Worm (Caenorhabditis elegans): ENCODE data around the gene C23H3.2.

Gene C23H3.2

DNA sequence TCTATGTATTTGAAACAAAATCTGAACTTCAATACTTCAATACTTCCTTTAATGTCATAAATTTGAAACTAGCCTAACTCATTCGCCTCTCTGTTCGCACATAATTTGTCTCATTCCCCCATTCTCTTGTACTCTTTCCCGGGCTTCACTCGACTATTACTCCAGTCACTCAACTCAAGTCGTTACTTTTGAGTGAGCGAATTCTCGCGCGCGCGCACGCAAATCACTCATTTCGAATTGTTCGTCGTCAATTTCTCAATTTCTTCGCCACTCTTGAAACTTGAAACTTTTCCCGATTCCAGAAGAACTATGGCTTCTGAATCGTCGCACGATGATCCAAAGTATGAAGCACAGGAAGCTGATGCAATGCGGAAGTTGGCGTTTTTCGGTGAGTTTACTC is 43.1 kb downstream of the C23H3.2 start, which contains the start of gene col-68:
Gene col-68 (plus strand): TSS at position 301 of the 400 bp plus-strand sequence.
- TF ChIP-seq ceh-32 (tag; optimal IDR thresholded peaks at IDR 0.05; ENCODE audit: poor library complexity), result no peak
- no peak for TF ChIP-seq nhr-77 (tag; optimal IDR thresholded peaks at IDR 0.05)
- TF ChIP-seq R02D3.7 (tag; optimal IDR thresholded peaks at IDR 0.05), result no peak
- TF ChIP-seq lin-39 (tag; optimal IDR thresholded peaks at IDR 0.05), result no peak
- TF ChIP-seq aha-1 (tag), result no peak
- TF ChIP-seq aly-2 (tag; optimal IDR thresholded peaks at IDR 0.05), result no peak
- no peak for TF ChIP-seq dmd-6 (GFP tag; IDR thresholded peaks at IDR 0.05)
- TF ChIP-seq cey-2 (tag; optimal IDR thresholded peaks at IDR 0.05; ENCODE audit: borderline replicate concordance, insufficient read depth), result no peak
- no peak for TF ChIP-seq mxl-2 (GFP tag; conservative IDR thresholded peaks at IDR 0.05)

DNA sequence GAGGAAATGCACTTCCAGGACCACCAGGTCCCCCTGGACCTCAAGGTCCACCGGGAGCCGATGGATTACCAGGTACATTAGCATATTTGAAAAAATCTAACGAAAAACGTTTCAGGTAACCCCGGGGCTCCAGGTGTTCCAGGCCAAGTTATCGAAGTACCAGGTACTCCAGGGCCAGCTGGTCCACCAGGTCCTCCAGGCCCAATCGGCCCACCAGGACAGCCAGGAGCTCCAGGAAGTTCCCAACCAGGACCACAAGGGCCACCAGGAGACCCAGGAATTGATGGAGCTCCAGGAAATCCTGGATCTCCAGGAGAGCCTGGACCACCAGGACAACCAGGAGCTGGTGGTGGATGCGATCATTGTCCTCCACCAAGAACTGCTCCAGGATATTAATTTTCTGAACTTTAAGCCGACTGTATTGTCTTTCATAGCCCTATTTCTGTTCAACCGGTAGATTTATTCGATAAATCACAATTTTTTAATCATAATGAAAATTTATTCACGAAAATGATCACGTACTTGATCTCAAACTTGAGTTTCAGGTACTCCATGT is 44.3 kb downstream of the C23H3.2 start:
- TF ChIP-seq set-16 (GFP tag; IDR thresholded peaks at IDR 0.05), result peak; percentile 83
- no peak for TF ChIP-seq snpc-4 (tag; optimal IDR thresholded peaks at IDR 0.05)
- peak in 1 of 2 experiments; percentile 93 for TF ChIP-seq unc-62 (GFP tag; optimal IDR thresholded peaks at IDR 0.05 in 1 of 2)
- no peak for TF ChIP-seq unc-62 (tag; optimal IDR thresholded peaks at IDR 0.05)
- peak; percentile 56; the same call in 1 of the 2 replicates for TF ChIP-seq egl-43 (GFP tag; IDR thresholded peaks at IDR 0.05)

DNA sequence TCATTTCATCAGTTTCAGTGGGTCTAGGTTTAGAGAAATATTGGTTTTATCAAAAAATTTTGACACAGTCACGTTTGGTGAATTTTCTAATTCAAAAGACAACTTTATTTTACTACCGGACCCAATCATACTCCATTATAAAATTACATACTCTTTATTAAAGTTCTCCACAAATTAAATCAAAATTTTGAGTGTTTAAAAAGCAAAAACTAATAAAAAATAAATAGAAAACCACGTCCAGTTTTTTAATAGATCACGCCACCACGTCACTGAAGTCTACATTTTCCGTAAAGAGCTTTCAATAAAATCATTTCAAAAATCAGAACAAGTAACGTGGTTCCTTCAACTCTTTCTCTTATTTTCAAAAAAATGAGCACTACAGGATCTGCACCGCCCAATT is 44.8 kb downstream of the C23H3.2 start, which contains the start of gene txt-1:
Gene txt-1 (plus strand): TSS at position 301 of the 400 bp plus-strand sequence.
- TF ChIP-seq arid-1 (GFP tag; conservative IDR thresholded peaks at IDR 0.05) (no peak), ZK337.2 (GFP tag; IDR thresholded peaks at IDR 0.05) (no peak), ama-1 (optimal IDR thresholded peaks at IDR 0.05) (no peak), snpc-4 (tag; optimal IDR thresholded peaks at IDR 0.05) (no peak), lim-7 (GFP tag; IDR thresholded peaks at IDR 0.05) (no peak), lsy-2 (tag; optimal IDR thresholded peaks at IDR 0.05) (no peak)

DNA sequence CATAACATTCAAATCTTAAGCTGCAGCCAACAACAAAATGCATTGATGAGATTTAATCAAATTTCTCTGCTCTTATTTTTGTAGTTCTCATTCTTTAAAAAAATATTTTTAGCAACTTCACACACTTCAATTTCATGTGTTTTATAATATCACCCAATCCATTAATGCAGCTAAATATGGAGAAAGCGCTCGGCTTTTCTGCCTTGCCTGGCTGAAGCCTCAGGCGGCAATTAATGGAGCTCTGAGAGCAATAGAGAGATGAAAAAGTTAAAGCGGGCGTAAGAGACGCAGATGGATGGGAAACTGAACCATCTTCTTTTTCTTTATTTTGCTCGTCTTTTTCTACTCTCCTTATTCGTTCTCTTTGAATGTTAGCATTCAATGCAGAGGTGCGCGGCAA is 46.6 kb downstream of the C23H3.2 start:
- TF ChIP-seq set-16 (GFP tag; IDR thresholded peaks at IDR 0.05) (no peak), nhr-11 (tag; optimal IDR thresholded peaks at IDR 0.05) (no peak), ceh-28 (tag; optimal IDR thresholded peaks at IDR 0.05) (no peak), mxl-2 (GFP tag; conservative IDR thresholded peaks at IDR 0.05) (no peak)

DNA sequence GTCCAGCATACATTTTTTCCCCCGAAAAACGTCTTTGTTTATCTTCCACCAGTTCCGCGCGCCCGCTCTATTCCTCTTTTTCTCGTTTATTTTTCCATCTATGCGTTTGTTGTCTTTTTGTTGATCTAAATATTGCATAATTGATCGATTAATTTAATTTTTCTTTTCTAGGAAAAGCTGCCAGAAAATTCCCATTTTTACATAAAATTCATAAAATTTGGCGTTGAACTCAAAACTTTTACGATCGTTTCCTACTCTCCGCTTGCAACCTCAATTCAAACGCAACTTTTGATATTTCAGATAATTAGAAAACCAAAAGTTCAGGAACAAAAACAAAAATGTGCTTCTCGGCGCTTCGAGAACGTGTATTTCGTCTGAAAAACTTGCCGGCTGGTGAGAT is 47.8 kb downstream of the C23H3.2 start, which contains the start of gene C50D2.2:
Gene C50D2.2 (plus strand): TSS at position 301 of the 400 bp plus-strand sequence.
- TF ChIP-seq aha-1 (tag) (peak; percentile 20), nhr-11 (tag; optimal IDR thresholded peaks at IDR 0.05) (no peak), F37D6.2 (tag; optimal IDR thresholded peaks at IDR 0.05) (no peak), Y5F2A.4 (GFP tag; optimal IDR thresholded peaks at IDR 0.05) (no peak), Y105C5A.15 (GFP tag; IDR thresholded peaks at IDR 0.05) (no peak), lin-1 (GFP tag; IDR thresholded peaks at IDR 0.05) (no peak)

DNA sequence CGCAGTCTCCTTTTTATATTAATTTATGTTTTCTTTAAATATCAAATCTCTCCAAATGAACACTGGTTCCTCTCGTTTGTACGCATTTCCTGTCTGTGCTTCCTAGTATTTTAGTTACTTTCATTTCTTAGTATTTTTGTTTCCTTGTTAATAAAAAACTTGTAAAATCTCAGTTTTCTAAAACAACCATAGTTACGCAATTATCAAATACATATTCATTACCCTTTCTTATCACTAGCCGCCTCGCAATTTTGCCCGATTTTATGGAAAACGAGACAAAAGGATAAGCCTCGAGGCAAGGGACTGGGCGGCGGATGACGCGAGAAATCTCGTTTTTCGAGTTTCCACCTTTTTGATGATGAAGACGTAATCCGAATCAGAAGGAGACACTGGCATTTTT is 50.2 kb downstream of the C23H3.2 start, which contains the start of gene C50D2.1:
Gene C50D2.1 (plus strand): TSS at position 301 of the 400 bp plus-strand sequence.
- TF ChIP-seq aha-1 (tag), result peak; percentile 16
- no peak for TF ChIP-seq lir-3 (tag; optimal IDR thresholded peaks at IDR 0.05)

DNA sequence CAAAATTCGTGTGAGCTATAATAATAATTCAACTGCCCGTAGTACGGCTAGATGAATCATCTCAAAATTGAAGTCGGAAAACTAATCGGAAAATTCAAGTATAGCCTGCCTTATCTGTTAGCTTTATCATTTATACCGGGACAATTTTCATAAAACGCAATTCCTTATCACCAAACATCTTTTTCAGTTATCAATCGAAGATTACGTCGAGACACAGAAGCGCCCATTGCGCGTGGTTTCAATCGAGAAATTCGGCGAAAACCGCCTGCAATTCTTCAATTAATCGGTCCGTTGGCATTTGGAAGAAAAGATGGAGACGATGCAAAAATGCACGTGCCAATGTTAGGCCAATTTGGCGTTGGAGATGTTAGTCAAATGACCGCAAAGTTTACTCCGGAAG is 51.1 kb downstream of the C23H3.2 start:
- TF ChIP-seq pqm-1 (tag; optimal IDR thresholded peaks at IDR 0.05), result peak; percentile 13
- peak; percentile 60 for TF ChIP-seq mxl-3 (GFP tag; optimal IDR thresholded peaks at IDR 0.05)
- no peak for TF ChIP-seq ZK546.5 (tag; optimal IDR thresholded peaks at IDR 0.05)
- TF ChIP-seq unc-62 (GFP tag; optimal IDR thresholded peaks at IDR 0.05 in 1 of 2), result peak in 1 of 2 experiments; percentile 71
- no peak for TF ChIP-seq unc-62 (tag; optimal IDR thresholded peaks at IDR 0.05)
- peak; percentile 24 for TF ChIP-seq hlh-30 (tag; optimal IDR thresholded peaks at IDR 0.05; ENCODE audit: insufficient read depth)
- TF ChIP-seq hlh-11 (tag; optimal IDR thresholded peaks at IDR 0.05), result peak; percentile 3
